Fruit fly (Drosophila melanogaster) Kc167 (cell line): Measurements from ENCODE around the gene CG10343.

Experiments used
- Myc ChIP-seq: fragments of >200 bp; optimal IDR thresholded peaks from 2 replicates; lab custom pipeline; 2017; ENCODE audit warnings: missing external identifiers
- Sin3A ChIP-seq: fragments of >200 bp; optimal IDR thresholded peaks from 2 replicates; lab custom pipeline; 2018; ENCODE audit warnings: missing external identifiers
- h ChIP-seq: fragments of >200 bp; optimal IDR thresholded peaks from 3 replicates; lab custom pipeline; 2018; ENCODE audit warnings: missing external identifiers
- insv ChIP-seq: fragments of >200 bp; optimal IDR thresholded peaks from 3 replicates; lab custom pipeline; 2018; ENCODE audit warnings: missing external identifiers
- psq ChIP-seq: fragments of >200 bp; optimal IDR thresholded peaks from 2 replicates; lab custom pipeline; 2017; ENCODE audit warnings: missing external identifiers
- ttk ChIP-seq: sonication (Bioruptor generic); optimal IDR thresholded peaks from 2 replicates; lab custom pipeline; 2017; ENCODE audit warnings: missing external identifiers

Gene CG10343

dm6 chr2L:18677910-18678639 is 25.2 kb upstream of the CG10343 start:
- TF ChIP-seq h (lab: Kevin White, UChicago) (no peak), insv (lab: Kevin White, UChicago) (no peak), ttk (lab: Kevin White, UChicago) (no peak), Sin3A (lab: Kevin White, UChicago) (no peak)

dm6 chr2L:18681903-18682302 is 21.4 kb upstream of the CG10343 start, which contains the start of gene tos:
Gene tos (minus strand): TSS chr2L:18682075.
- TF ChIP-seq h (lab: Kevin White, UChicago) = no peak

- TF ChIP-seq ttk (lab: Kevin White, UChicago) (peak; percentile 91), psq (no peak)
Measured at dm6 chr2L:18687827-18688226, 15.4 kb upstream of the CG10343 start.

dm6 chr2L:18688646-18689296 is 14.5 kb upstream of the CG10343 start, which contains the start of gene msl-1:
Gene msl-1 (minus strand): TSS chr2L:18688800.
- TF ChIP-seq h (lab: Kevin White, UChicago) = no peak
- TF ChIP-seq Sin3A (lab: Kevin White, UChicago) = peak; percentile 23

dm6 chr2L:18689376-18689775 is 13.9 kb upstream of the CG10343 start, which contains the start of gene CG10336:
Gene CG10336 (plus strand): TSS chr2L:18689528.
- TF ChIP-seq psq (no peak), Sin3A (lab: Kevin White, UChicago) (no peak)

dm6 chr2L:18693877-18694723 is 9.2 kb upstream of the CG10343 start:
- no peak for TF ChIP-seq Myc
- TF ChIP-seq ttk (lab: Kevin White, UChicago) = no peak

- TF ChIP-seq Myc = no peak
- no peak for TF ChIP-seq psq
- TF ChIP-seq Sin3A (lab: Kevin White, UChicago) = no peak
- no peak for TF ChIP-seq h (lab: Kevin White, UChicago)
- TF ChIP-seq insv (lab: Kevin White, UChicago) = no peak
- no peak for TF ChIP-seq ttk (lab: Kevin White, UChicago)
Measured at dm6 chr2L:18694724-18695105, 8.6 kb upstream of the CG10343 start.

dm6 chr2L:18695404-18695804 is 7.9 kb upstream of the CG10343 start, which contains the start of the genes CG10383 and CG10338:
Gene CG10383 (minus strand): TSS chr2L:18695602.
Gene CG10338 (plus strand): TSS chr2L:18695664.
- TF ChIP-seq Sin3A (lab: Kevin White, UChicago) = peak; percentile 81
- no peak for TF ChIP-seq h (lab: Kevin White, UChicago)

dm6 chr2L:18698559-18699130 is 4.6 kb upstream of the CG10343 start, which contains the start of gene CG10341:
Gene CG10341 (plus strand): TSS chr2L:18698714.
- TF ChIP-seq psq (no peak), Sin3A (lab: Kevin White, UChicago) (no peak), Myc (no peak), ttk (lab: Kevin White, UChicago) (no peak), h (lab: Kevin White, UChicago) (no peak), insv (lab: Kevin White, UChicago) (no peak)

- no peak for TF ChIP-seq insv (lab: Kevin White, UChicago)
- no peak for TF ChIP-seq Myc
- TF ChIP-seq h (lab: Kevin White, UChicago) = no peak
- no peak for TF ChIP-seq ttk (lab: Kevin White, UChicago)
- no peak for TF ChIP-seq psq
- TF ChIP-seq Sin3A (lab: Kevin White, UChicago) = no peak
Measured at dm6 chr2L:18705617-18706046, 2.4 kb downstream of the CG10343 start, which contains the start of gene Jwa. Gene Jwa (minus strand): TSS chr2L:18705703.

- no peak for TF ChIP-seq psq
- TF ChIP-seq insv (lab: Kevin White, UChicago) = no peak
- TF ChIP-seq h (lab: Kevin White, UChicago) = no peak
- no peak for TF ChIP-seq Sin3A (lab: Kevin White, UChicago)
- TF ChIP-seq Myc = no peak
- TF ChIP-seq ttk (lab: Kevin White, UChicago) = no peak
Measured at dm6 chr2L:18707844-18708238, 4.6 kb downstream of the CG10343 start.

- TF ChIP-seq Myc (no peak), psq (no peak), insv (lab: Kevin White, UChicago) (no peak), h (lab: Kevin White, UChicago) (no peak), ttk (lab: Kevin White, UChicago) (no peak), Sin3A (lab: Kevin White, UChicago) (no peak)
Measured at dm6 chr2L:18708239-18708891, 5.1 kb downstream of the CG10343 start, which contains the start of the genes Faf2 and Grip71. Gene Faf2 (minus strand): TSS chr2L:18708688. Gene Grip71 (plus strand): TSS chr2L:18708846.
